Worm (Caenorhabditis elegans) whole organism, midembryonic: ENCODE data around the gene C37C3.9.

ENCODE experiments used
- flt-1 ChIP-seq: fragments of 200-800 bp; sonication (Bioruptor generic); IDR thresholded peaks from 2 replicates; pipeline ENCODE4 v1.3.6; 2022; ENCODE audit warnings: missing genetic modification characterization, missing compliant biosample characterization
- ref-1 ChIP-seq: fragments of 200-800 bp; sonication (Bioruptor generic); conservative IDR thresholded peaks from 2 replicates; pipeline ENCODE4 v1.3.6; 2022; ENCODE audit warnings: missing genetic modification reagents, missing genetic modification characterization, missing compliant biosample characterization
- ztf-23 ChIP-seq: fragments of 200-800 bp; sonication (Bioruptor generic); IDR thresholded peaks from 2 replicates; pipeline ENCODE4 v1.3.6; 2022; ENCODE audit warnings: missing genetic modification reagents, missing genetic modification characterization, missing compliant biosample characterization

DNA sequence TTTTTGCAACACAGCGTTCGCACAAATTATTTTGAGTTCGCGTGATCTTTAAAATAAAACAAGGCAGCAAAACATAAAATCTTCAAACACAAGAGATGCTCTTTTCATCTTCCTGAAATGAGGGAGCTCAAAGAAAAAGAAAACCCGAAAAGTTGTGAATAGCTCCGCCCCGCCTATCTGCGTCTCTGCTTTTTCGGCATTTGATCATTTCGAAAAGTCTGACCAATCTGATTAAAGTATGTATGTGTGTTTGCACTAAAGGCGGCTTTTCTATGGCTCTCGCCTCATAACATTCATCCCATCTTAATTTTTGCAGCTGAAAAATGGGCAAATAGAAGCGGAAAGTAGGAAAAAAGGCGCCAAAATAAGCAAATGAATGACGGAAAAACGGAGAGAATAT is 34.9 kb downstream of the C37C3.9 start:
- TF ChIP-seq flt-1 (no peak), ref-1 (GFP tag; lab: Robert Waterston, UW) (no peak), ztf-23 (GFP tag; lab: Robert Waterston, UW) (no peak)
